Worm (Caenorhabditis elegans) whole organism, late embryonic: ENCODE data around the gene aman-2.

Source experiments
- hlh-15 ChIP-seq: sonication (generic microtip); optimal IDR thresholded peaks from 2 replicates; lab custom pipeline; 2016; ENCODE audit warnings: missing genetic modification characterization, missing compliant biosample characterization
- pax-1 ChIP-seq: fragments of 150-350 bp; optimal IDR thresholded peaks from 2 replicates; lab custom pipeline; 2014; ENCODE audit warnings: missing biosample characterization, missing genetic modification characterization

DNA sequence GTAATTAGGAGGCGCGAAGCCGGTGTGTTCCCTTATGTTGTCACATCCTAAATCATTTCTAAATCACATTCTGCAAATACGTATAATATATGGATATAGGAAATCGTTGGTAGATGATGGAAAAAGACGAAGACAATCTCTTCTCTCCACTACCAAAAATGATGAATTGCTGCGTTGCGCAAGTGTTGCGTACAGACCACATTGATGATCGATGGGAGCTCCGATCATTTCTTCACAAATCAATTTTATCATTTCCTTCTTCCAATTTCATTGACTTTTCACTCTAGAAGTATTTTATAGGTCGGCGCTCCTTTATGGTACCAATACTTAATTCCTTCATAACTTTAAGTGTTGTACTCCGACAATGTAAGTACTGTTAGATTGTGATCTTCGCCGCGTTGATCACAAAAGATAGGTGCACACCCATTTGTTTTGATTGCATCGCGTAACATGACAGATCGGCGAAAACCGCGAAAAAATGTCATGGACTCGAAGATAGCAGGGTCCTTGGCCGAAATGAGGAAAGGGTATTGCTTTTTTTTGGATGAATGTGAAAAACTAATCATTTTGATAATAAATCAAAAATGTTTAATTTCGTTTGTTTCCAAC is 16.6 kb upstream of the aman-2 start:
- TF ChIP-seq hlh-15 (tag; lab: Kevin White, UChicago), result no peak
- TF ChIP-seq pax-1 (tag; lab: Kevin White, UChicago), result no peak
